Fruit fly (Drosophila melanogaster) whole organism, embryonic: ENCODE measurements around the gene CG14854.

ENCODE experiments used
- Adf1 ChIP-seq: fragments of 200-800 bp; sonication (Bioruptor generic); IDR thresholded peaks from 2 replicates; pipeline ENCODE4 v1.3.6; 2022; ENCODE audit warnings: missing biosample characterization, missing genetic modification characterization
- Atf3 ChIP-seq: fragments of 200-800 bp; sonication (Bioruptor generic); optimal IDR thresholded peaks from 3 replicates; lab custom pipeline; 2016; ENCODE audit warnings: missing biosample characterization, missing genetic modification characterization
- C15 ChIP-seq: fragments of 200-800 bp; sonication (Bioruptor generic); IDR thresholded peaks from 3 replicates; pipeline ENCODE4 v1.3.6; 2022; ENCODE audit warnings: missing biosample characterization, missing genetic modification characterization
- CG11085 ChIP-seq: fragments of 200-800 bp; sonication (Bioruptor generic); IDR thresholded peaks from 2 replicates; pipeline ENCODE4 v1.3.6; 2022; ENCODE audit warnings: missing biosample characterization, missing genetic modification characterization
- CG11093 ChIP-seq: fragments of 200-800 bp; sonication (Bioruptor generic); IDR thresholded peaks from 3 replicates; pipeline ENCODE4 v1.3.6; 2022; ENCODE audit warnings: missing biosample characterization, missing genetic modification characterization
- CG11456 ChIP-seq: fragments of 200-800 bp; sonication (Bioruptor generic); IDR thresholded peaks from 3 replicates; pipeline ENCODE4 v1.3.6; 2022; ENCODE audit warnings: missing biosample characterization, missing genetic modification characterization
- CG11560 ChIP-seq: fragments of 200-800 bp; sonication (Bioruptor generic); IDR thresholded peaks from 3 replicates; pipeline ENCODE4 v1.3.6; 2022; ENCODE audit warnings: missing biosample characterization, missing genetic modification characterization
- CG12071 ChIP-seq: fragments of 200-800 bp; sonication (Bioruptor generic); optimal IDR thresholded peaks from 3 replicates; lab custom pipeline; 2018; ENCODE audit warnings: missing biosample characterization, mild to moderate bottlenecking, missing genetic modification characterization
- CG1233 ChIP-seq: fragments of 200-800 bp; sonication (Bioruptor generic); optimal IDR thresholded peaks from 4 replicates; lab custom pipeline; 2018; ENCODE audit warnings: missing biosample characterization, mild to moderate bottlenecking, missing genetic modification characterization
- CG15269 ChIP-seq: fragments of 200-800 bp; sonication (Bioruptor generic); optimal IDR thresholded peaks from 2 replicates; lab custom pipeline; 2018; ENCODE audit warnings: missing biosample characterization, mild to moderate bottlenecking, missing genetic modification characterization, moderate library complexity
- CG1602 ChIP-seq: fragments of 200-800 bp; sonication (Bioruptor generic); optimal IDR thresholded peaks from 3 replicates; lab custom pipeline; 2016; ENCODE audit warnings: missing biosample characterization, missing genetic modification characterization
- CG17359 ChIP-seq: fragments of 200-800 bp; sonication (Bioruptor generic); optimal IDR thresholded peaks from 3 replicates; lab custom pipeline; 2018; ENCODE audit warnings: missing biosample characterization, mild to moderate bottlenecking, missing genetic modification characterization, moderate library complexity
- CG31388 ChIP-seq: fragments of 200-800 bp; sonication (Bioruptor generic); optimal IDR thresholded peaks from 2 replicates; lab custom pipeline; 2016; ENCODE audit warnings: missing biosample characterization, missing genetic modification characterization
- CG4360 ChIP-seq: fragments of 200-800 bp; sonication (Bioruptor generic); IDR thresholded peaks from 2 replicates; pipeline ENCODE4 v1.3.6; 2022; ENCODE audit warnings: missing biosample characterization, missing genetic modification characterization
- CG4424 ChIP-seq: fragments of 200-800 bp; sonication (Bioruptor generic); optimal IDR thresholded peaks from 3 replicates; lab custom pipeline; 2016; ENCODE audit warnings: missing biosample characterization, missing genetic modification characterization
- CG7556 ChIP-seq: fragments of 200-800 bp; sonication (Bioruptor generic); optimal IDR thresholded peaks from 2 replicates; lab custom pipeline; 2017; ENCODE audit warnings: missing biosample characterization, mild to moderate bottlenecking, missing genetic modification characterization
- CG7839 ChIP-seq: fragments of 200-800 bp; sonication (Bioruptor generic); optimal IDR thresholded peaks from 3 replicates; lab custom pipeline; 2018; ENCODE audit warnings: missing biosample characterization, mild to moderate bottlenecking, missing genetic modification characterization, moderate library complexity
- CG8359 ChIP-seq: fragments of 200-800 bp; sonication (Bioruptor generic); optimal IDR thresholded peaks from 2 replicates; lab custom pipeline; 2017; ENCODE audit warnings: missing biosample characterization, mild to moderate bottlenecking, missing genetic modification characterization, borderline replicate concordance
- CG8478 ChIP-seq: fragments of >200 bp; optimal IDR thresholded peaks from 2 replicates; lab custom pipeline; 2018
- CG9437 ChIP-seq: fragments of 200-800 bp; sonication (Bioruptor generic); optimal IDR thresholded peaks from 2 replicates; lab custom pipeline; 2018; ENCODE audit warnings: missing biosample characterization, mild to moderate bottlenecking, missing genetic modification characterization
- CG9932 ChIP-seq: fragments of 200-800 bp; sonication (Bioruptor generic); IDR thresholded peaks from 2 replicates; pipeline ENCODE4 v1.3.6; 2022; ENCODE audit warnings: missing biosample characterization, missing genetic modification characterization
- D19B ChIP-seq: fragments of 200-800 bp; sonication (Bioruptor generic); optimal IDR thresholded peaks from 2 replicates; lab custom pipeline; 2017; ENCODE audit warnings: missing biosample characterization, mild to moderate bottlenecking, missing genetic modification characterization
- Ets65A ChIP-seq: fragments of 200-800 bp; sonication (Bioruptor generic); peaks from one replicate; lab custom pipeline; 2016; ENCODE audit warnings: missing biosample characterization, missing genetic modification characterization
- Fer3 ChIP-seq: fragments of 200-800 bp; sonication (Bioruptor generic); optimal IDR thresholded peaks from 2 replicates; lab custom pipeline; 2018; ENCODE audit warnings: missing biosample characterization, mild to moderate bottlenecking, missing genetic modification characterization, moderate library complexity
- Mad ChIP-seq: fragments of 200-800 bp; sonication (Bioruptor generic); optimal IDR thresholded peaks from 2 replicates; lab custom pipeline; 2016; ENCODE audit warnings: missing biosample characterization, missing genetic modification characterization
- Max ChIP-seq: fragments of 200-800 bp; sonication (Bioruptor generic); optimal IDR thresholded peaks from 2 replicates; lab custom pipeline; 2016; ENCODE audit warnings: missing biosample characterization, mild to moderate bottlenecking, missing genetic modification characterization
- NfI ChIP-seq: fragments of 200-800 bp; sonication (Bioruptor generic); optimal IDR thresholded peaks from 3 replicates; lab custom pipeline; 2018; ENCODE audit warnings: missing biosample characterization, mild to moderate bottlenecking, missing genetic modification characterization, moderate library complexity
- Oaz ChIP-seq: fragments of 200-800 bp; sonication (Bioruptor generic); IDR thresholded peaks from 2 replicates; pipeline ENCODE4 v1.3.6; 2022; ENCODE audit warnings: missing biosample characterization, missing genetic modification characterization
- Sox100B ChIP-seq: fragments of 200-800 bp; sonication (Bioruptor generic); optimal IDR thresholded peaks from 3 replicates; lab custom pipeline; 2018; ENCODE audit warnings: missing biosample characterization, mild to moderate bottlenecking, missing genetic modification characterization
- Stat92E ChIP-seq, 3 experiments: fragments of >200 bp in 2 of 3; fragments of 200-800 bp in 1 of 3; sonication (Bioruptor generic) in 1 of 3; optimal IDR thresholded peaks; 2 replicates each; lab custom pipeline; 2017 to 2019; ENCODE audit warnings: missing biosample characterization in 3 of 3, missing genetic modification characterization in 3 of 3, mild to moderate bottlenecking in 1 of 3, moderate library complexity in 1 of 3
- amos ChIP-seq: fragments of 200-800 bp; sonication (Bioruptor generic); IDR thresholded peaks from 2 replicates; pipeline ENCODE4 v1.3.6; 2022; ENCODE audit warnings: missing biosample characterization, missing genetic modification characterization; ENCODE audit not compliant: partially characterized antibody
- aop ChIP-seq: fragments of 200-800 bp; sonication (Bioruptor generic); IDR thresholded peaks from 2 replicates; pipeline ENCODE4 v1.3.6; 2022; ENCODE audit warnings: missing biosample characterization, missing genetic modification characterization
- corto ChIP-seq: fragments of 200-800 bp; sonication (Bioruptor generic); optimal IDR thresholded peaks from 2 replicates; lab custom pipeline; 2016; ENCODE audit warnings: missing biosample characterization, mild to moderate bottlenecking, missing genetic modification characterization, moderate library complexity
- exex ChIP-seq: fragments of 200-800 bp; sonication (Bioruptor generic); optimal IDR thresholded peaks from 4 replicates; lab custom pipeline; 2018; ENCODE audit warnings: missing biosample characterization, mild to moderate bottlenecking, missing genetic modification characterization, moderate library complexity
- gem ChIP-seq: fragments of 200-800 bp; sonication (Bioruptor generic); optimal IDR thresholded peaks from 2 replicates; lab custom pipeline; 2019; ENCODE audit warnings: missing biosample characterization, mild to moderate bottlenecking, missing genetic modification characterization, moderate library complexity
- ham ChIP-seq: fragments of 200-800 bp; sonication (Bioruptor generic); IDR thresholded peaks from 2 replicates; pipeline ENCODE4 v1.3.6; 2022; ENCODE audit warnings: missing biosample characterization, missing genetic modification characterization
- hb ChIP-seq: fragments of 200-800 bp; sonication (Bioruptor generic); IDR thresholded peaks from 3 replicates; pipeline ENCODE4 v1.3.6; 2022; ENCODE audit warnings: missing biosample characterization, missing genetic modification characterization; ENCODE audit not compliant: partially characterized antibody
- lov ChIP-seq, 2 experiments: fragments of 200-800 bp in 1 of 2; fragments of >200 bp in 1 of 2; sonication (Bioruptor generic) in 1 of 2; IDR thresholded peaks in 1 of 2; optimal IDR thresholded peaks in 1 of 2; 2 replicates in 1 of 2; 3 replicates in 1 of 2; pipeline versions ENCODE4 v1.3.6 to Lab custom; 2017 to 2022; ENCODE audit warnings: missing biosample characterization in 1 of 2, missing genetic modification characterization in 1 of 2
- peb ChIP-seq: fragments of 200-800 bp; sonication (Bioruptor generic); IDR thresholded peaks from 2 replicates; pipeline ENCODE4 v1.3.6; 2022; ENCODE audit warnings: missing biosample characterization, missing genetic modification characterization
- pum ChIP-seq: fragments of 200-800 bp; sonication (Bioruptor generic); optimal IDR thresholded peaks from 2 replicates; lab custom pipeline; 2016; ENCODE audit warnings: missing biosample characterization, missing genetic modification characterization
- seq ChIP-seq: fragments of 200-800 bp; sonication (Bioruptor generic); IDR thresholded peaks from 2 replicates; pipeline ENCODE4 v1.3.6; 2022; ENCODE audit warnings: missing biosample characterization, missing genetic modification characterization
- slbo ChIP-seq: fragments of 200-800 bp; sonication (Bioruptor generic); IDR thresholded peaks from 2 replicates; pipeline ENCODE4 v1.3.6; 2022; ENCODE audit warnings: missing biosample characterization, missing genetic modification characterization
- slp2 ChIP-seq: fragments of 200-800 bp; sonication (Bioruptor generic); optimal IDR thresholded peaks from 2 replicates; lab custom pipeline; 2016; ENCODE audit warnings: missing biosample characterization, missing genetic modification characterization
- ssp ChIP-seq: fragments of 200-800 bp; sonication (Bioruptor generic); IDR thresholded peaks from 2 replicates; pipeline ENCODE4 v1.3.6; 2022; ENCODE audit warnings: missing biosample characterization, missing genetic modification characterization
- stwl ChIP-seq: fragments of 200-800 bp; sonication (Bioruptor generic); optimal IDR thresholded peaks from 3 replicates; lab custom pipeline; 2018; ENCODE audit warnings: missing biosample characterization, mild to moderate bottlenecking, missing genetic modification characterization, moderate library complexity
- sug ChIP-seq: fragments of 200-800 bp; optimal IDR thresholded peaks from 2 replicates; lab custom pipeline; 2019; ENCODE audit warnings: missing biosample characterization, mild to moderate bottlenecking, missing genetic modification characterization, moderate library complexity
- tap ChIP-seq: fragments of 200-800 bp; optimal IDR thresholded peaks from 3 replicates; lab custom pipeline; 2019; ENCODE audit warnings: missing biosample characterization, mild to moderate bottlenecking, missing genetic modification characterization, moderate library complexity
- tup ChIP-seq: fragments of 200-800 bp; sonication (Bioruptor generic); optimal IDR thresholded peaks from 2 replicates; lab custom pipeline; 2016; ENCODE audit warnings: missing biosample characterization, mild to moderate bottlenecking, missing genetic modification characterization, moderate library complexity
- usp ChIP-seq: fragments of >200 bp; optimal IDR thresholded peaks from 2 replicates; lab custom pipeline; 2017; ENCODE audit warnings: missing biosample characterization, missing genetic modification characterization
- zfh1 ChIP-seq: fragments of 200-800 bp; sonication (Bioruptor generic); IDR thresholded peaks from 3 replicates; pipeline ENCODE4 v1.3.6; 2022; ENCODE audit warnings: missing biosample characterization, missing genetic modification characterization

CG14854 gene

dm6 chr3R:14558383-14558883, 1.4 kb downstream of the CG14854 start (continued):
- peak; percentile 87 for TF ChIP-seq sug (tag; lab: Kevin White, UChicago)
- no peak for TF ChIP-seq Stat92E (GFP tag; optimal IDR thresholded peaks at IDR 0.05; lab: Kevin White, UChicago)
- peak; percentile 59 for TF ChIP-seq Adf1
- peak; percentile 73; the same call in 1 of the 2 replicates for TF ChIP-seq peb (GFP tag; lab: Robert Waterston, UW)
- TF ChIP-seq seq (GFP tag; lab: Robert Waterston, UW): peak; percentile 89
- peak; percentile 71 for TF ChIP-seq CG11093 (GFP tag; lab: Robert Waterston, UW)
- TF ChIP-seq CG17359 (tag; lab: Kevin White, UChicago): peak; percentile 92
- peak; percentile 83 for TF ChIP-seq CG1602 (GFP tag; lab: Kevin White, UChicago)
- no peak for TF ChIP-seq lov (optimal IDR thresholded peaks at IDR 0.05; lab: Kevin White, UChicago)
- peak; percentile 63; the same call in 1 of the 3 replicates for TF ChIP-seq lov (GFP tag; IDR thresholded peaks at IDR 0.05; lab: Robert Waterston, UW)
- peak; percentile 80 for TF ChIP-seq zfh1 (GFP tag; lab: Robert Waterston, UW)
- peak; percentile 97 for TF ChIP-seq CG7556 (GFP tag; lab: Kevin White, UChicago)
- peak; percentile 95 for TF ChIP-seq CG15269
- TF ChIP-seq NfI (GFP tag; lab: Kevin White, UChicago): peak; percentile 94
- no peak for TF ChIP-seq CG8478
- peak; percentile 86 for TF ChIP-seq tap (tag; lab: Kevin White, UChicago)
- TF ChIP-seq CG8359 (GFP tag; lab: Kevin White, UChicago): peak; percentile 82
- TF ChIP-seq Atf3: peak; percentile 69
- TF ChIP-seq CG11085 (GFP tag; lab: Robert Waterston, UW): peak; percentile 56; the same call in 1 of the 2 replicates
- peak; percentile 97 for TF ChIP-seq Sox100B
- TF ChIP-seq stwl: no peak
- peak; percentile 89 for TF ChIP-seq CG1233 (GFP tag; lab: Kevin White, UChicago)
- no peak for TF ChIP-seq usp (GFP tag; lab: Kevin White, UChicago)
- TF ChIP-seq tup (GFP tag; lab: Kevin White, UChicago): peak; percentile 77
- no peak for TF ChIP-seq amos (GFP tag; lab: Robert Waterston, UW)
- TF ChIP-seq corto (GFP tag; lab: Kevin White, UChicago): no peak
- peak; percentile 92 for TF ChIP-seq CG9437 (GFP tag; lab: Kevin White, UChicago)
- 0 out of 2 replicates have a peak, but pooled peaks have one; percentile 33 for TF ChIP-seq aop (GFP tag; lab: Robert Waterston, UW)
- TF ChIP-seq CG4360 (GFP tag; lab: Robert Waterston, UW): peak; percentile 47
- no peak for TF ChIP-seq hb
- TF ChIP-seq Max: peak; percentile 88
- TF ChIP-seq pum (GFP tag; lab: Kevin White, UChicago): peak; percentile 79
- peak; percentile 63; the same call in 2 of the 3 replicates for TF ChIP-seq C15
- TF ChIP-seq CG4424 (GFP tag; lab: Kevin White, UChicago): peak; percentile 89
- TF ChIP-seq CG9932 (GFP tag; lab: Robert Waterston, UW): peak; percentile 81
- peak; percentile 97 for TF ChIP-seq gem
- TF ChIP-seq Mad (GFP tag; lab: Kevin White, UChicago): peak; percentile 75
- TF ChIP-seq CG12071 (GFP tag; lab: Kevin White, UChicago): peak; percentile 86
- TF ChIP-seq ham (GFP tag; lab: Robert Waterston, UW): peak; percentile 68
- TF ChIP-seq Fer3 (tag; lab: Kevin White, UChicago): peak; percentile 91
- peak; percentile 70 for TF ChIP-seq CG31388
- peak; percentile 93 for TF ChIP-seq CG7839 (tag; lab: Kevin White, UChicago)
- TF ChIP-seq slp2: peak; percentile 83
- peak; percentile 84 for TF ChIP-seq Oaz (GFP tag; lab: Robert Waterston, UW)
- TF ChIP-seq CG11560 (tag; lab: Robert Waterston, UW): peak; percentile 74
- peak; percentile 81 for TF ChIP-seq slbo
- TF ChIP-seq Ets65A (GFP tag; lab: Kevin White, UChicago): peak; percentile 95
- TF ChIP-seq CG11456 (GFP tag; lab: Robert Waterston, UW): peak; percentile 83
- TF ChIP-seq ssp (GFP tag; lab: Robert Waterston, UW): peak; percentile 74
- TF ChIP-seq exex (tag; lab: Kevin White, UChicago): peak; percentile 75
- peak; percentile 87 for TF ChIP-seq D19B (GFP tag; lab: Kevin White, UChicago)
